Worm (Caenorhabditis elegans) whole organism, late embryonic: ENCODE results near the gene K07E12.2.

Experiments used
- ceh-6 ChIP-seq: fragments of 200-800 bp; sonication (Bioruptor generic); optimal IDR thresholded peaks from 2 replicates; lab custom pipeline; 2018; ENCODE audit warnings: mild to moderate bottlenecking, missing genetic modification characterization, missing compliant biosample characterization
- dve-1 ChIP-seq: sonication (generic microtip); optimal IDR thresholded peaks from 2 replicates; lab custom pipeline; 2017; ENCODE audit warnings: antibody characterized with exemption, mild to moderate bottlenecking, missing genetic modification characterization, missing compliant biosample characterization
- elt-2 ChIP-seq: sonication (generic microtip); optimal IDR thresholded peaks from 2 replicates; lab custom pipeline; 2016; ENCODE audit warnings: missing genetic modification reagents, missing genetic modification characterization, missing compliant biosample characterization
- fkh-10 ChIP-seq: fragments of 150-350 bp; optimal IDR thresholded peaks from 2 replicates; lab custom pipeline; 2014; ENCODE audit warnings: missing biosample characterization, missing genetic modification reagents, missing genetic modification characterization
- nfya-1 ChIP-seq: sonication (generic microtip); optimal IDR thresholded peaks from 2 replicates; lab custom pipeline; 2017; ENCODE audit warnings: missing genetic modification characterization, mild to moderate bottlenecking, missing compliant biosample characterization, antibody characterized with exemption, moderate library complexity
- odd-2 ChIP-seq: sonication (generic microtip); optimal IDR thresholded peaks from 2 replicates; lab custom pipeline; 2017; ENCODE audit warnings: antibody characterized with exemption, mild to moderate bottlenecking, missing genetic modification characterization, missing compliant biosample characterization
- pha-2 ChIP-seq: sonication (generic microtip); optimal IDR thresholded peaks from 2 replicates; lab custom pipeline; 2017; ENCODE audit warnings: mild to moderate bottlenecking, missing genetic modification characterization, missing compliant biosample characterization
- unc-86 ChIP-seq: sonication (generic microtip); optimal IDR thresholded peaks from 2 replicates; lab custom pipeline; 2016; ENCODE audit warnings: missing genetic modification characterization, missing compliant biosample characterization

- no peak for TF ChIP-seq pha-2 (tag; lab: Kevin White, UChicago)
- no peak for TF ChIP-seq dve-1 (tag; lab: Kevin White, UChicago)
- TF ChIP-seq elt-2 (tag; lab: Kevin White, UChicago) = no peak
- no peak for TF ChIP-seq ceh-6 (GFP tag; lab: Kevin White, UChicago)
- no peak for TF ChIP-seq fkh-10 (GFP tag; lab: Kevin White, UChicago)
- TF ChIP-seq odd-2 (tag; lab: Kevin White, UChicago) = no peak
- TF ChIP-seq nfya-1 = no peak
- no peak for TF ChIP-seq unc-86 (tag; lab: Kevin White, UChicago)
Measured at ce11 chrIII:6713266-6713665, 23.8 kb upstream of the K07E12.2 start, which contains the start of gene F37A4.4.
